Worm (Caenorhabditis elegans) whole organism, L3 larva: ENCODE measurements around the gene T21B6.3.

Experiments
- R02D3.7 ChIP-seq: fragments of 150-350 bp; optimal IDR thresholded peaks from 2 replicates; lab custom pipeline; 2014; ENCODE audit warnings: missing biosample characterization, missing genetic modification characterization
- ZK546.5 ChIP-seq: sonication (generic microtip); optimal IDR thresholded peaks from 2 replicates; lab custom pipeline; 2017; ENCODE audit warnings: missing biosample characterization, missing genetic modification characterization
- aly-2 ChIP-seq: fragments of 150-350 bp; optimal IDR thresholded peaks from 2 replicates; lab custom pipeline; 2014; ENCODE audit warnings: missing biosample characterization, missing genetic modification characterization
- ceh-16 ChIP-seq: sonication (generic microtip); optimal IDR thresholded peaks from 2 replicates; lab custom pipeline; 2017; ENCODE audit warnings: missing biosample characterization, missing genetic modification characterization
- ceh-28 ChIP-seq: fragments of 150-350 bp; optimal IDR thresholded peaks from 2 replicates; lab custom pipeline; 2014; ENCODE audit warnings: missing biosample characterization, missing genetic modification reagents, missing genetic modification characterization
- ceh-9 ChIP-seq: sonication (generic microtip); optimal IDR thresholded peaks from 2 replicates; lab custom pipeline; 2018; ENCODE audit warnings: missing biosample characterization, missing genetic modification characterization
- egl-27 ChIP-seq: sonication (generic microtip); optimal IDR thresholded peaks from 4 replicates; lab custom pipeline; 2017; ENCODE audit warnings: missing biosample characterization, missing genetic modification reagents, missing genetic modification characterization
- egl-5 ChIP-seq: fragments of 150-350 bp; optimal IDR thresholded peaks from 2 replicates; lab custom pipeline; 2017; ENCODE audit warnings: missing biosample characterization, missing genetic modification reagents, missing genetic modification characterization, inconsistent platforms
- elt-1 ChIP-seq: fragments of 150-350 bp; optimal IDR thresholded peaks from 2 replicates; lab custom pipeline; 2014; ENCODE audit warnings: missing biosample characterization, missing genetic modification characterization
- elt-2 ChIP-seq: sonication (generic microtip); optimal IDR thresholded peaks from 2 replicates; lab custom pipeline; 2016; ENCODE audit warnings: missing genetic modification reagents, mild to moderate bottlenecking, missing genetic modification characterization, missing compliant biosample characterization
- eor-1 ChIP-seq, 2 experiments: fragments of 150-350 bp; optimal IDR thresholded peaks; 2 replicates each; lab custom pipeline; 2014 to 2018; ENCODE audit warnings: missing biosample characterization in 2 of 2, missing genetic modification characterization in 2 of 2
- fkh-10 ChIP-seq: sonication (generic microtip); optimal IDR thresholded peaks from 2 replicates; lab custom pipeline; 2017; ENCODE audit warnings: missing biosample characterization, missing genetic modification reagents, missing genetic modification characterization
- hmg-11 ChIP-seq: sonication (generic microtip); optimal IDR thresholded peaks from 2 replicates; lab custom pipeline; 2016; ENCODE audit warnings: missing genetic modification characterization, missing compliant biosample characterization
- jun-1 ChIP-seq: fragments of 150-350 bp; optimal IDR thresholded peaks from 2 replicates; lab custom pipeline; 2014; ENCODE audit warnings: missing biosample characterization, missing genetic modification reagents, missing genetic modification characterization
- lin-15B ChIP-seq: fragments of 150-350 bp; optimal IDR thresholded peaks from 2 replicates; lab custom pipeline; 2014; ENCODE audit warnings: missing biosample characterization, missing genetic modification characterization
- lin-39 ChIP-seq: fragments of 150-350 bp; optimal IDR thresholded peaks from 2 replicates; lab custom pipeline; 2018; ENCODE audit warnings: missing biosample characterization, missing genetic modification reagents, missing genetic modification characterization
- lsy-12 ChIP-seq: sonication (generic microtip); optimal IDR thresholded peaks from 2 replicates; lab custom pipeline; 2016; ENCODE audit warnings: mild to moderate bottlenecking, missing genetic modification characterization, missing compliant biosample characterization
- mml-1 ChIP-seq: fragments of 150-350 bp; sonication (generic microtip); optimal IDR thresholded peaks from 3 replicates; lab custom pipeline; 2014; ENCODE audit warnings: missing biosample characterization, missing genetic modification characterization
- nfya-1 ChIP-seq: sonication (generic microtip); optimal IDR thresholded peaks from 2 replicates; lab custom pipeline; 2017; ENCODE audit warnings: missing genetic modification characterization, mild to moderate bottlenecking, missing compliant biosample characterization, antibody characterized with exemption, moderate library complexity; ENCODE audit not compliant: insufficient read depth
- nhr-11 ChIP-seq: fragments of 150-350 bp; optimal IDR thresholded peaks from 2 replicates; lab custom pipeline; 2014; ENCODE audit warnings: missing biosample characterization, missing genetic modification characterization
- nhr-12 ChIP-seq: fragments of 150-350 bp; optimal IDR thresholded peaks from 2 replicates; lab custom pipeline; 2014; ENCODE audit warnings: missing biosample characterization, missing genetic modification characterization
- nhr-23 ChIP-seq: fragments of 150-350 bp; optimal IDR thresholded peaks from 2 replicates; lab custom pipeline; 2014; ENCODE audit warnings: missing biosample characterization, missing genetic modification reagents, missing genetic modification characterization
- nhr-237 ChIP-seq: fragments of 150-350 bp; optimal IDR thresholded peaks from 2 replicates; lab custom pipeline; 2014; ENCODE audit warnings: missing biosample characterization, missing genetic modification characterization
- nhr-28 ChIP-seq: fragments of 150-350 bp; optimal IDR thresholded peaks from 2 replicates; lab custom pipeline; 2014; ENCODE audit warnings: missing biosample characterization, missing genetic modification characterization
- nhr-43 ChIP-seq: sonication (generic microtip); optimal IDR thresholded peaks from 2 replicates; lab custom pipeline; 2016; ENCODE audit warnings: mild to moderate bottlenecking, missing genetic modification characterization, missing compliant biosample characterization; ENCODE audit not compliant: poor library complexity, severe bottlenecking
- nhr-76 ChIP-seq: fragments of 150-350 bp; sonication (generic microtip); optimal IDR thresholded peaks from 5 replicates; lab custom pipeline; 2014; ENCODE audit warnings: missing biosample characterization, missing genetic modification characterization
- pha-4 ChIP-seq: fragments of 150-350 bp; optimal IDR thresholded peaks from 2 replicates; lab custom pipeline; 2014; ENCODE audit warnings: missing biosample characterization, missing genetic modification reagents, missing genetic modification characterization
- pqm-1 ChIP-seq: fragments of 150-350 bp; optimal IDR thresholded peaks from 2 replicates; lab custom pipeline; 2017; ENCODE audit warnings: missing biosample characterization, missing genetic modification characterization, inconsistent platforms
- sea-2 ChIP-seq: fragments of 150-350 bp; sonication (generic microtip); optimal IDR thresholded peaks from 4 replicates; lab custom pipeline; 2014; ENCODE audit warnings: missing biosample characterization, missing genetic modification reagents, missing genetic modification characterization
- skn-1 ChIP-seq: fragments of 150-350 bp; optimal IDR thresholded peaks from 2 replicates; lab custom pipeline; 2014; ENCODE audit warnings: missing biosample characterization, missing genetic modification characterization
- snpc-4 ChIP-seq: fragments of 150-350 bp; optimal IDR thresholded peaks from 2 replicates; lab custom pipeline; 2014; ENCODE audit warnings: missing biosample characterization, missing genetic modification characterization
- tbx-2 ChIP-seq: sonication (generic microtip); optimal IDR thresholded peaks from 2 replicates; lab custom pipeline; 2016; ENCODE audit warnings: mild to moderate bottlenecking, missing genetic modification characterization, missing compliant biosample characterization
- unc-39 ChIP-seq: sonication (generic microtip); optimal IDR thresholded peaks from 4 replicates; lab custom pipeline; 2017; ENCODE audit warnings: missing biosample characterization, missing genetic modification characterization
- unc-62 ChIP-seq: fragments of 150-350 bp; sonication (generic microtip); optimal IDR thresholded peaks from 4 replicates; lab custom pipeline; 2014; ENCODE audit warnings: missing biosample characterization, missing genetic modification reagents, missing genetic modification characterization
- zag-1 ChIP-seq: fragments of 150-350 bp; optimal IDR thresholded peaks from 2 replicates; lab custom pipeline; 2014; ENCODE audit warnings: missing biosample characterization, missing genetic modification characterization
- ztf-4 ChIP-seq: fragments of 150-350 bp; optimal IDR thresholded peaks from 2 replicates; lab custom pipeline; 2014; ENCODE audit warnings: missing biosample characterization, missing genetic modification characterization

The T21B6.3 gene

ce11 chrX:10913981-10914380 is 34.8 kb downstream of the T21B6.3 start, which contains the start of gene F47B10.9:
TSS of gene F47B10.9 (minus strand) at chrX:10914081.
- TF ChIP-seq pqm-1 (tag; lab: Kevin White, UChicago) (no peak), nhr-12 (tag; lab: Kevin White, UChicago) (no peak), nhr-11 (no peak), ceh-9 (tag; lab: Kevin White, UChicago) (no peak), nfya-1 (tag; lab: Kevin White, UChicago) (no peak), tbx-2 (tag; lab: Kevin White, UChicago) (no peak), lin-15B (no peak), nhr-76 (no peak), elt-1 (tag; lab: Kevin White, UChicago) (no peak)

- TF ChIP-seq ZK546.5 (tag; lab: Kevin White, UChicago) (no peak), nhr-28 (no peak), R02D3.7 (tag; lab: Kevin White, UChicago) (no peak), eor-1 (tag; optimal IDR thresholded peaks at IDR 0.05; lab: Kevin White, UChicago) (no peak), hmg-11 (no peak), mml-1 (tag; lab: Kevin White, UChicago) (no peak), lin-39 (tag; lab: Kevin White, UChicago) (no peak), skn-1 (tag; lab: Kevin White, UChicago) (no peak), egl-27 (tag; lab: Kevin White, UChicago) (no peak)
These were observed 38.0 kb downstream of the T21B6.3 start, which contains the start of gene F47B10.8 for ce11 chrX:10910716-10911115. TSS of gene F47B10.8 (minus strand) at chrX:10910816.

- no peak for TF ChIP-seq eor-1 (tag; optimal IDR thresholded peaks at IDR 0.05; lab: Kevin White, UChicago)
- no peak for TF ChIP-seq pqm-1 (tag; lab: Kevin White, UChicago)
- peak; percentile 30 for TF ChIP-seq nfya-1 (tag; lab: Kevin White, UChicago)
- TF ChIP-seq fkh-10 (GFP tag; lab: Kevin White, UChicago), result no peak
- TF ChIP-seq nhr-23 (tag; lab: Kevin White, UChicago), result no peak
- TF ChIP-seq zag-1 (tag; lab: Kevin White, UChicago), result no peak
- peak; percentile 35 for TF ChIP-seq egl-5 (tag; lab: Kevin White, UChicago)
- TF ChIP-seq, all 47 proteins: peak for 2
These were observed 39.1 kb downstream of the T21B6.3 start for ce11 chrX:10909661-10910060.

ce11 chrX:10907418-10907817 is 41.3 kb downstream of the T21B6.3 start:
- no peak for TF ChIP-seq lsy-12 (tag; lab: Kevin White, UChicago)
- no peak for TF ChIP-seq aly-2 (tag; lab: Kevin White, UChicago)
- TF ChIP-seq egl-5 (tag; lab: Kevin White, UChicago), result peak; percentile 63
- TF ChIP-seq ceh-16 (tag; lab: Kevin White, UChicago), result no peak
- no peak for TF ChIP-seq eor-1 (tag; optimal IDR thresholded peaks at IDR 0.05; lab: Kevin White, UChicago)
- TF ChIP-seq mml-1 (tag; lab: Kevin White, UChicago), result no peak

ce11 chrX:10903416-10903815 is 45.3 kb downstream of the T21B6.3 start:
- TF ChIP-seq nhr-23 (tag; lab: Kevin White, UChicago) (peak; percentile 16), elt-2 (tag; lab: Kevin White, UChicago) (peak; percentile 27), unc-62 (no peak)

- TF ChIP-seq ZK546.5 (tag; lab: Kevin White, UChicago) (no peak), nhr-43 (no peak), snpc-4 (tag; lab: Kevin White, UChicago) (no peak), nhr-23 (tag; lab: Kevin White, UChicago) (peak; percentile 84)
These were observed 45.9 kb downstream of the T21B6.3 start, which contains the start of gene acbp-3 for ce11 chrX:10902723-10903322. TSS of gene acbp-3 (plus strand) at chrX:10903272.

- no peak for TF ChIP-seq unc-39 (tag; lab: Kevin White, UChicago)
- TF ChIP-seq pqm-1 (tag; lab: Kevin White, UChicago), result peak; percentile 92
- no peak for TF ChIP-seq nfya-1 (tag; lab: Kevin White, UChicago)
- TF ChIP-seq ztf-4 (tag; lab: Kevin White, UChicago), result no peak
- no peak for TF ChIP-seq R02D3.7 (tag; lab: Kevin White, UChicago)
- TF ChIP-seq tbx-2 (tag; lab: Kevin White, UChicago), result no peak
- no peak for TF ChIP-seq elt-1 (tag; lab: Kevin White, UChicago)
- no peak for TF ChIP-seq ceh-28
- no peak for TF ChIP-seq sea-2 (GFP tag; lab: Kevin White, UChicago)
- peak; percentile 16 for TF ChIP-seq pha-4 (tag; lab: Kevin White, UChicago)
- peak; percentile 90 for TF ChIP-seq elt-2 (tag; lab: Kevin White, UChicago)
- peak; percentile 31 for TF ChIP-seq jun-1 (tag; lab: Kevin White, UChicago)
- TF ChIP-seq nhr-237 (tag; lab: Kevin White, UChicago), result no peak
These were observed 47.0 kb downstream of the T21B6.3 start for ce11 chrX:10901766-10902165.
